Worm (Caenorhabditis elegans): ENCODE results near the gene swip-10.

The swip-10 gene

ce11 chrX:2089434-2089833 lies 28.6 kb downstream of the swip-10 start, which contains the start of gene lsy-2 (continued):
- peak; percentile 46 for TF ChIP-seq lin-15B (tag; optimal IDR thresholded peaks at IDR 0.05)
- no peak for TF ChIP-seq ZK546.5 (tag; optimal IDR thresholded peaks at IDR 0.05)
- TF ChIP-seq fkh-10 (GFP tag; optimal IDR thresholded peaks at IDR 0.05): no peak
- peak; percentile 83 for TF ChIP-seq lin-39 (tag; optimal IDR thresholded peaks at IDR 0.05)
- no peak for TF ChIP-seq mml-1 (tag; optimal IDR thresholded peaks at IDR 0.05)
- TF ChIP-seq nhr-76 (tag; optimal IDR thresholded peaks at IDR 0.05): no peak
- no peak for TF ChIP-seq fos-1 (tag; optimal IDR thresholded peaks at IDR 0.05)
- TF ChIP-seq skn-1 (tag; optimal IDR thresholded peaks at IDR 0.05): no peak
- TF ChIP-seq elt-1 (tag; optimal IDR thresholded peaks at IDR 0.05): no peak
- TF ChIP-seq nhr-43 (tag; optimal IDR thresholded peaks at IDR 0.05; ENCODE audit: poor library complexity, severe bottlenecking): no peak
- no peak for TF ChIP-seq ztf-4 (tag; optimal IDR thresholded peaks at IDR 0.05)
- TF ChIP-seq R02D3.7 (tag; optimal IDR thresholded peaks at IDR 0.05): no peak
- TF ChIP-seq pqm-1 (tag; optimal IDR thresholded peaks at IDR 0.05): no peak
- no peak for TF ChIP-seq daf-12 (tag; optimal IDR thresholded peaks at IDR 0.05)
- peak; percentile 88 for TF ChIP-seq nhr-25 (tag; optimal IDR thresholded peaks at IDR 0.05)
- no peak for TF ChIP-seq egl-27 (tag; optimal IDR thresholded peaks at IDR 0.05)
- peak; percentile 44 for TF ChIP-seq nhr-23 (tag; optimal IDR thresholded peaks at IDR 0.05)
- TF ChIP-seq eor-1 (tag; optimal IDR thresholded peaks at IDR 0.05): no peak
- TF ChIP-seq mdl-1 (tag; optimal IDR thresholded peaks at IDR 0.05): no peak
- TF ChIP-seq nhr-237 (tag; optimal IDR thresholded peaks at IDR 0.05): no peak
- TF ChIP-seq sea-2 (GFP tag; optimal IDR thresholded peaks at IDR 0.05): no peak

- TF ChIP-seq lsy-12 (tag; optimal IDR thresholded peaks at IDR 0.05) (no peak), mml-1 (tag; optimal IDR thresholded peaks at IDR 0.05) (no peak), nhr-237 (tag; optimal IDR thresholded peaks at IDR 0.05) (no peak), R02D3.7 (tag; optimal IDR thresholded peaks at IDR 0.05) (no peak), daf-12 (tag; optimal IDR thresholded peaks at IDR 0.05) (no peak), nhr-67 (tag; optimal IDR thresholded peaks at IDR 0.05) (no peak), nhr-28 (tag; optimal IDR thresholded peaks at IDR 0.05) (no peak), mdl-1 (tag; optimal IDR thresholded peaks at IDR 0.05) (no peak), ceh-9 (tag; optimal IDR thresholded peaks at IDR 0.05) (no peak), nhr-25 (tag; optimal IDR thresholded peaks at IDR 0.05) (no peak), fos-1 (tag; optimal IDR thresholded peaks at IDR 0.05) (no peak), lin-15B (tag; optimal IDR thresholded peaks at IDR 0.05) (no peak), zag-1 (tag; optimal IDR thresholded peaks at IDR 0.05) (no peak), tbx-2 (tag; optimal IDR thresholded peaks at IDR 0.05) (no peak), elt-1 (tag; optimal IDR thresholded peaks at IDR 0.05) (no peak), egl-5 (tag; optimal IDR thresholded peaks at IDR 0.05) (no peak), egl-27 (tag; optimal IDR thresholded peaks at IDR 0.05) (no peak), elt-3 (tag; optimal IDR thresholded peaks at IDR 0.05) (no peak), ceh-28 (tag; optimal IDR thresholded peaks at IDR 0.05) (no peak), fkh-10 (GFP tag; optimal IDR thresholded peaks at IDR 0.05) (no peak)
Observed at ce11 chrX:2087716-2088115, 30.3 kb downstream of the swip-10 start.

ce11 chrX:2085494-2085893 lies 32.6 kb downstream of the swip-10 start:
- TF ChIP-seq elt-3 (tag; optimal IDR thresholded peaks at IDR 0.05) (no peak), egl-5 (tag; optimal IDR thresholded peaks at IDR 0.05) (no peak), aly-2 (tag; optimal IDR thresholded peaks at IDR 0.05) (no peak), ceh-28 (tag; optimal IDR thresholded peaks at IDR 0.05) (no peak), zag-1 (tag; optimal IDR thresholded peaks at IDR 0.05) (no peak), eor-1 (tag; optimal IDR thresholded peaks at IDR 0.05) (no peak), egl-27 (tag; optimal IDR thresholded peaks at IDR 0.05) (no peak), fos-1 (tag; optimal IDR thresholded peaks at IDR 0.05) (no peak), lsy-12 (tag; optimal IDR thresholded peaks at IDR 0.05) (no peak), ztf-11 (tag; optimal IDR thresholded peaks at IDR 0.05) (no peak), nhr-67 (tag; optimal IDR thresholded peaks at IDR 0.05) (no peak), unc-39 (tag; optimal IDR thresholded peaks at IDR 0.05) (no peak), elt-2 (tag; optimal IDR thresholded peaks at IDR 0.05) (no peak), mml-1 (tag; optimal IDR thresholded peaks at IDR 0.05) (no peak), nhr-11 (tag; optimal IDR thresholded peaks at IDR 0.05) (no peak)

ce11 chrX:2084988-2085387 lies 33.1 kb downstream of the swip-10 start, which contains the start of gene F49H12.2:
F49H12.2 (plus strand) TSS chrX:2085288.
- no peak for TF ChIP-seq nhr-76 (tag; optimal IDR thresholded peaks at IDR 0.05)
- TF ChIP-seq egl-27 (tag; optimal IDR thresholded peaks at IDR 0.05): no peak
- no peak for TF ChIP-seq nhr-77 (tag; optimal IDR thresholded peaks at IDR 0.05)
- no peak for TF ChIP-seq nhr-28 (tag; optimal IDR thresholded peaks at IDR 0.05)
- TF ChIP-seq ztf-4 (tag; optimal IDR thresholded peaks at IDR 0.05): no peak
- no peak for TF ChIP-seq ceh-28 (tag; optimal IDR thresholded peaks at IDR 0.05)
- no peak for TF ChIP-seq nhr-12 (tag; optimal IDR thresholded peaks at IDR 0.05)
- no peak for TF ChIP-seq daf-12 (tag; optimal IDR thresholded peaks at IDR 0.05)
- no peak for TF ChIP-seq nfya-1 (tag; optimal IDR thresholded peaks at IDR 0.05; ENCODE audit: insufficient read depth)
- TF ChIP-seq eor-1 (tag; optimal IDR thresholded peaks at IDR 0.05): no peak
- TF ChIP-seq skn-1 (tag; optimal IDR thresholded peaks at IDR 0.05): no peak
- TF ChIP-seq nhr-23 (tag; optimal IDR thresholded peaks at IDR 0.05): no peak
- TF ChIP-seq nhr-11 (tag; optimal IDR thresholded peaks at IDR 0.05): no peak
- no peak for TF ChIP-seq nhr-43 (tag; optimal IDR thresholded peaks at IDR 0.05; ENCODE audit: poor library complexity, severe bottlenecking)
- no peak for TF ChIP-seq lsy-12 (tag; optimal IDR thresholded peaks at IDR 0.05)
- no peak for TF ChIP-seq aly-2 (tag; optimal IDR thresholded peaks at IDR 0.05)
- no peak for TF ChIP-seq fkh-2 (tag; optimal IDR thresholded peaks at IDR 0.05)
- no peak for TF ChIP-seq elt-3 (tag; optimal IDR thresholded peaks at IDR 0.05)
- TF ChIP-seq ZK546.5 (tag; optimal IDR thresholded peaks at IDR 0.05): no peak
